Worm (Caenorhabditis elegans) whole organism, late embryonic: ENCODE measurements around the gene srlf-37.

Experiments used
- K09A11.1 ChIP-seq: sonication (generic microtip); optimal IDR thresholded peaks from 2 replicates; lab custom pipeline; 2017; ENCODE audit warnings: antibody characterized with exemption, mild to moderate bottlenecking, missing genetic modification characterization, missing compliant biosample characterization; ENCODE audit not compliant: insufficient read depth
- ahr-1 ChIP-seq: sonication (generic microtip); optimal IDR thresholded peaks from 2 replicates; lab custom pipeline; 2016; ENCODE audit warnings: missing genetic modification characterization, missing compliant biosample characterization
- ama-1 ChIP-seq: fragments of 150-350 bp; optimal IDR thresholded peaks from 2 replicates; lab custom pipeline; 2014
- ceh-19 ChIP-seq: fragments of 200-800 bp; sonication (Bioruptor generic); optimal IDR thresholded peaks from 2 replicates; lab custom pipeline; 2018; ENCODE audit warnings: mild to moderate bottlenecking, missing genetic modification characterization, missing compliant biosample characterization
- ceh-45 ChIP-seq: fragments of 200-800 bp; sonication (Bioruptor generic); IDR thresholded peaks from 2 replicates; pipeline ENCODE4 v1.3.6; 2022; ENCODE audit warnings: missing genetic modification reagents, missing genetic modification characterization, missing compliant biosample characterization
- ets-4 ChIP-seq: sonication (generic microtip); optimal IDR thresholded peaks from 2 replicates; lab custom pipeline; 2016; ENCODE audit warnings: missing genetic modification characterization, missing compliant biosample characterization
- hlh-15 ChIP-seq: sonication (generic microtip); optimal IDR thresholded peaks from 2 replicates; lab custom pipeline; 2016; ENCODE audit warnings: missing genetic modification characterization, missing compliant biosample characterization
- hlh-30 ChIP-seq: sonication (generic microtip); optimal IDR thresholded peaks from 2 replicates; lab custom pipeline; 2017; ENCODE audit warnings: antibody characterized with exemption, missing genetic modification characterization, missing compliant biosample characterization; ENCODE audit not compliant: insufficient read depth
- nhr-11 ChIP-seq: fragments of 150-350 bp; optimal IDR thresholded peaks from 2 replicates; lab custom pipeline; 2014; ENCODE audit warnings: missing biosample characterization, missing genetic modification characterization
- pax-1 ChIP-seq: fragments of 150-350 bp; optimal IDR thresholded peaks from 2 replicates; lab custom pipeline; 2014; ENCODE audit warnings: missing biosample characterization, missing genetic modification characterization
- pha-4 ChIP-seq: fragments of 150-350 bp; optimal IDR thresholded peaks from 2 replicates; lab custom pipeline; 2018; ENCODE audit warnings: missing biosample characterization, missing genetic modification reagents, missing genetic modification characterization
- rnt-1 ChIP-seq: sonication (generic microtip); optimal IDR thresholded peaks from 2 replicates; lab custom pipeline; 2016; ENCODE audit warnings: missing genetic modification characterization, missing compliant biosample characterization
- tbx-7 ChIP-seq: sonication (generic microtip); optimal IDR thresholded peaks from 2 replicates; lab custom pipeline; 2016; ENCODE audit warnings: missing genotype, missing genetic modification characterization, missing compliant biosample characterization
- unc-42 ChIP-seq: sonication (generic microtip); optimal IDR thresholded peaks from 2 replicates; lab custom pipeline; 2016; ENCODE audit warnings: missing genotype, missing genetic modification characterization, missing compliant biosample characterization

DNA sequence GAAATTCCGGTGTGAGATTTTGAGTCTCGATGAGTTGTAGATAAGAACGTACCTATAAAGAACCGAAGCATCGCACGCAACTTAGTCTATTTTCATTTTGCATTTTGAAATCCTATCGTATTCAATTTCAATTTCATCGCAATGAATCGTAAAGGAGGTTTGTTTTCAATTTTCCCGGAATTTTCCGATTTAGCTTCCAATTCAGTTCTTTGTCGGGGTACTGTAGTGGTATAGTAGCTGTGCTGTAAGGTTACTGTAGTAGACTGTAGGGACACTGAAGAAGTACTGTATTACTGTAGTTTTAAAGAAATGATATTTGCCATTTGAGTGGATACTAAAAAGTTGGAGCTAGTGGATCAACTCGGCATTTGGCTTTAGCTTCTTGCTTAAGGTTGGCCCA lies 4.2 kb downstream of the srlf-37 start:
- no peak for TF ChIP-seq pha-4 (tag; lab: Kevin White, UChicago)
- no peak for TF ChIP-seq rnt-1 (tag; lab: Kevin White, UChicago)
- no peak for TF ChIP-seq ahr-1 (tag; lab: Kevin White, UChicago)
- TF ChIP-seq hlh-30, result no peak
- no peak for TF ChIP-seq nhr-11 (tag; lab: Kevin White, UChicago)
- no peak for TF ChIP-seq ceh-45 (GFP tag; lab: Robert Waterston, UW)
- no peak for TF ChIP-seq K09A11.1 (tag; lab: Kevin White, UChicago)
- TF ChIP-seq hlh-15, result no peak
- no peak for TF ChIP-seq ceh-19 (GFP tag; lab: Kevin White, UChicago)
- TF ChIP-seq tbx-7, result no peak
- TF ChIP-seq ets-4 (tag; lab: Kevin White, UChicago), result no peak
- TF ChIP-seq pax-1 (tag; lab: Kevin White, UChicago), result no peak
- TF ChIP-seq ama-1 (lab: Kevin White, UChicago), result no peak
- no peak for TF ChIP-seq unc-42
